Fruit fly (Drosophila melanogaster): ENCODE results near the gene MTA1-like.

MTA1-like gene

dm6 chr3R:5632182-5632581, 16.4 kb downstream of the MTA1-like start, which contains the start of gene CG31549:
CG31549 (plus strand) TSS chr3R:5632192.
- no peak for TF ChIP-seq CG8632 (GFP tag; optimal IDR thresholded peaks at IDR 0.05)
- no peak for TF ChIP-seq CG11294 (GFP tag; IDR thresholded peaks at IDR 0.05)
- no peak for TF ChIP-seq Lpt (GFP tag; optimal IDR thresholded peaks at IDR 0.05)
- no peak for TF ChIP-seq svp (GFP tag)
- no peak for TF ChIP-seq CG31627 (GFP tag; optimal IDR thresholded peaks at IDR 0.05)
- no peak for TF ChIP-seq CG8119 (GFP tag; IDR thresholded peaks at IDR 0.05)
- no peak for TF ChIP-seq fd85E (GFP tag; optimal IDR thresholded peaks at IDR 0.05)
- TF ChIP-seq Hr38 (GFP tag; optimal IDR thresholded peaks at IDR 0.05): no peak
- TF ChIP-seq OdsH (GFP tag; optimal IDR thresholded peaks at IDR 0.05): no peak
- no peak for TF ChIP-seq Gug (GFP tag; IDR thresholded peaks at IDR 0.05)

dm6 chr3R:5627552-5627951, 21.0 kb downstream of the MTA1-like start, which contains the start of gene CG31551:
CG31551 (plus strand) TSS chr3R:5627852.
- TF ChIP-seq CG11294 (GFP tag; IDR thresholded peaks at IDR 0.05) (no peak), net (GFP tag; optimal IDR thresholded peaks at IDR 0.05) (no peak), lz (GFP tag; optimal IDR thresholded peaks at IDR 0.05) (no peak), esn (GFP tag; optimal IDR thresholded peaks at IDR 0.05) (no peak), CG6163 (GFP tag; IDR thresholded peaks at IDR 0.05) (no peak), CG7368 (GFP tag; optimal IDR thresholded peaks at IDR 0.05) (no peak), acj6 (GFP tag; optimal IDR thresholded peaks at IDR 0.05) (no peak), eg (GFP tag; IDR thresholded peaks at IDR 0.05) (no peak), topi (GFP tag; optimal IDR thresholded peaks at IDR 0.05) (no peak)

dm6 chr3R:5624115-5624878, 24.2 kb downstream of the MTA1-like start, which contains the start of the genes Dph4, Spec2 and RpL13A:
Dph4 (minus strand) TSS chr3R:5624125.
Spec2 (minus strand) TSS chr3R:5624125.
RpL13A (plus strand) TSS chr3R:5624474.
- peak; percentile 73 for TF ChIP-seq CG8319 (GFP tag; optimal IDR thresholded peaks at IDR 0.05)
- TF ChIP-seq net (GFP tag; optimal IDR thresholded peaks at IDR 0.05): peak; percentile 93
- no peak for TF ChIP-seq Hr39 (GFP tag; optimal IDR thresholded peaks at IDR 0.05)
- TF ChIP-seq Sox102F (GFP tag; optimal IDR thresholded peaks at IDR 0.05): peak; percentile 89
- no peak for TF ChIP-seq CG11294 (GFP tag; IDR thresholded peaks at IDR 0.05)
- TF ChIP-seq svp (GFP tag): peak; percentile 86
- TF ChIP-seq CG6854 (GFP tag; optimal IDR thresholded peaks at IDR 0.05): peak; percentile 95
- TF ChIP-seq CG16779 (tag; optimal IDR thresholded peaks at IDR 0.05): peak; percentile 67
- peak; percentile 96 for TF ChIP-seq Eip78C (GFP tag)
- TF ChIP-seq Eip93F (GFP tag; optimal IDR thresholded peaks at IDR 0.05): peak; percentile 8
- TF ChIP-seq ss (GFP tag; optimal IDR thresholded peaks at IDR 0.05): peak; percentile 54 to 90
- peak; percentile 48 for TF ChIP-seq CG11902 (GFP tag; optimal IDR thresholded peaks at IDR 0.05)
- TF ChIP-seq pdm3 (GFP tag; optimal IDR thresholded peaks at IDR 0.05): no peak
- peak; percentile 86 for TF ChIP-seq CG7368 (GFP tag; optimal IDR thresholded peaks at IDR 0.05)
- TF ChIP-seq Blimp-1 (GFP tag; optimal IDR thresholded peaks at IDR 0.05): peak; percentile 72
- no peak for TF ChIP-seq vri (GFP tag; optimal IDR thresholded peaks at IDR 0.05)
- TF ChIP-seq Sox15 (GFP tag; optimal IDR thresholded peaks at IDR 0.05): peak; percentile 23
- TF ChIP-seq CG3919 (GFP tag; optimal IDR thresholded peaks at IDR 0.05): peak; percentile 94
- TF ChIP-seq OdsH (GFP tag; optimal IDR thresholded peaks at IDR 0.05): no peak
- TF ChIP-seq dac (GFP tag; optimal IDR thresholded peaks at IDR 0.05): no peak
- peak; percentile 83 for TF ChIP-seq CG6808 (GFP tag; optimal IDR thresholded peaks at IDR 0.05)
- peak; percentile 83 for TF ChIP-seq cyc (GFP tag; optimal IDR thresholded peaks at IDR 0.05)
- TF ChIP-seq fkh (GFP tag; optimal IDR thresholded peaks at IDR 0.05): peak; percentile 82
- TF ChIP-seq Eip75B (GFP tag; optimal IDR thresholded peaks at IDR 0.05): no peak
- TF ChIP-seq fd85E (GFP tag; optimal IDR thresholded peaks at IDR 0.05): no peak
- no peak for TF ChIP-seq CG32006 (GFP tag; optimal IDR thresholded peaks at IDR 0.05)
- peak; percentile 83 for TF ChIP-seq CG34406 (GFP tag; optimal IDR thresholded peaks at IDR 0.05)
- peak; percentile 83 for TF ChIP-seq acj6 (GFP tag; optimal IDR thresholded peaks at IDR 0.05)
- TF ChIP-seq esn (GFP tag; optimal IDR thresholded peaks at IDR 0.05): peak; percentile 92
- peak; percentile 100 for TF ChIP-seq achi (GFP tag; optimal IDR thresholded peaks at IDR 0.05)
- TF ChIP-seq Ets96B (tag; optimal IDR thresholded peaks at IDR 0.05): peak; percentile 49
- TF ChIP-seq CG15336 (GFP tag; IDR thresholded peaks at IDR 0.05): no peak
- TF ChIP-seq Met (GFP tag; optimal IDR thresholded peaks at IDR 0.05): peak; percentile 89
- TF ChIP-seq CG3032 (tag; optimal IDR thresholded peaks at IDR 0.05): peak; percentile 75
- TF ChIP-seq dsx (GFP tag; optimal IDR thresholded peaks at IDR 0.05; ENCODE audit: poor library complexity, severe bottlenecking): peak; percentile 38
- TF ChIP-seq CG10631 (GFP tag; optimal IDR thresholded peaks at IDR 0.05): no peak
- peak; percentile 81 for TF ChIP-seq Sox14 (GFP tag; optimal IDR thresholded peaks at IDR 0.05)

Measured in whole organism, prepupa.